Fruit fly (Drosophila melanogaster): ENCODE results near the gene CG4592.

CG4592 gene

DNA sequence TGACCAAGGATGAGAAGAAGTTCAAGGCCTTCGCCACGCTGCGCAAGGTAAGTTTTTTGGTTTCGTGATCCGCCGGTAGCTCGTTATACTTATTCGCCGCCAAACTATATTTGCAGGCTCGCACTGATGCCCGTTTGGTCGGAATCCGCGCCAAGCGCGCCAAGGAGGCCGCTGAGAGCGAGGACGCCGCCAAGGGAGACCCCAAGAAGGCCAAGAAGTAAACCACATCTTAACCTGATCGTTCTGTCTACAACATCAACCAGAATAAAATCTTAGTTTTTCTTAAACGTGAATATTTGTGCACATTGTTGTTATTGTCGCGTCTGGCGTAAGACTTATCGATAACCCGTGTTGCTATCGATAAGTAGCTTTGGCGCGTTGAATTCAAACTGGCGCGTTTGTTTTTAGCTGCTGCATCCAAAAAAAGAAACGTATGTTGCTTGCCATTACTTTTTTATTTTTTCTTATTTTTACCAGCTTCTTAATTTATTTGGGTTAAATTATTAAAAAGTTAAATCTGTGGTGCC, 46.8 kb downstream of the CG4592 start (continued):
- TF ChIP-seq tna (GFP tag; IDR thresholded peaks at IDR 0.05; ENCODE audit: partially characterized antibody) (peak; percentile 31), sd (tag; optimal IDR thresholded peaks at IDR 0.05) (no peak), lbe (GFP tag; optimal IDR thresholded peaks at IDR 0.05) (no peak), Dad (GFP tag; optimal IDR thresholded peaks at IDR 0.05) (no peak), CG33557 (GFP tag; optimal IDR thresholded peaks at IDR 0.05) (no peak), lov (optimal IDR thresholded peaks at IDR 0.05) (no peak), lov (GFP tag; IDR thresholded peaks at IDR 0.05) (no peak), Trl (optimal IDR thresholded peaks at IDR 0.05) (no peak), Trl (GFP tag; optimal IDR thresholded peaks at IDR 0.05) (no peak), CG7963 (GFP tag; IDR thresholded peaks at IDR 0.05; ENCODE audit: partially characterized antibody) (peak; percentile 46; the same call in 1 of the 3 replicates), chinmo (GFP tag; IDR thresholded peaks at IDR 0.05; ENCODE audit: partially characterized antibody) (0 out of 4 replicates have a peak, but pooled peaks have one; percentile 53), CG9609 (GFP tag; optimal IDR thresholded peaks at IDR 0.05) (no peak), nerfin-2 (GFP tag; IDR thresholded peaks at IDR 0.05; ENCODE audit: partially characterized antibody) (peak; percentile 65; the same call in 1 of the 2 replicates), sens (GFP tag) (no peak), mld (GFP tag; IDR thresholded peaks at IDR 0.05; ENCODE audit: partially characterized antibody) (peak; percentile 68; the same call in 2 of the 3 replicates), CG4360 (GFP tag; IDR thresholded peaks at IDR 0.05) (peak; percentile 42; the same call in 1 of the 2 replicates), amos (GFP tag; IDR thresholded peaks at IDR 0.05; ENCODE audit: partially characterized antibody) (peak; percentile 27; the same call in 1 of the 2 replicates), jumu (GFP tag; optimal IDR thresholded peaks at IDR 0.05) (no peak), trem (tag; optimal IDR thresholded peaks at IDR 0.05) (peak; percentile 20), stwl (tag; optimal IDR thresholded peaks at IDR 0.05) (peak; percentile 6), CG2712 (tag; optimal IDR thresholded peaks at IDR 0.05) (peak; percentile 20), CG15269 (tag; optimal IDR thresholded peaks at IDR 0.05) (no peak), CG14860 (GFP tag; IDR thresholded peaks at IDR 0.05; ENCODE audit: partially characterized antibody) (0 out of 3 replicates have a peak, but pooled peaks have one; percentile 43), Pdp1 (GFP tag; optimal IDR thresholded peaks at IDR 0.05) (peak in 1 of 2 experiments; percentile 74), Six4 (GFP tag; optimal IDR thresholded peaks at IDR 0.05) (no peak), CG6791 (GFP tag; IDR thresholded peaks at IDR 0.05; ENCODE audit: partially characterized antibody) (peak; percentile 44; the same call in 1 of the 3 replicates), Bgb (GFP tag; IDR thresholded peaks at IDR 0.05; ENCODE audit: partially characterized antibody) (peak; percentile 53; the same call in 1 of the 2 replicates), CG2199 (GFP tag; IDR thresholded peaks at IDR 0.05) (no peak), Dref (GFP tag; IDR thresholded peaks at IDR 0.05) (peak; percentile 83), CG11093 (GFP tag; IDR thresholded peaks at IDR 0.05) (no peak), Dip2 (GFP tag; IDR thresholded peaks at IDR 0.05) (no peak), hb (GFP tag; IDR thresholded peaks at IDR 0.05; ENCODE audit: partially characterized antibody) (0 out of 3 replicates have a peak, but pooled peaks have one; percentile 31), Med (GFP tag) (peak; percentile 70), CG13624 (GFP tag; optimal IDR thresholded peaks at IDR 0.05) (no peak), unc-4 (GFP tag; IDR thresholded peaks at IDR 0.05; ENCODE audit: partially characterized antibody) (peak; percentile 57), CG17328 (GFP tag; IDR thresholded peaks at IDR 0.05) (no peak), CG13287 (GFP tag; IDR thresholded peaks at IDR 0.05; ENCODE audit: partially characterized antibody) (peak; percentile 76), Doc3 (GFP tag; IDR thresholded peaks at IDR 0.05; ENCODE audit: partially characterized antibody) (0 out of 3 replicates have a peak, but pooled peaks have one; percentile 28)
